Worm (Caenorhabditis elegans) whole organism, early embryonic: ENCODE results near the gene R08A2.1.

Experiments used
- F13C5.2 ChIP-seq: sonication (generic microtip); optimal IDR thresholded peaks from 2 replicates; lab custom pipeline; 2017; ENCODE audit warnings: mild to moderate bottlenecking, missing genetic modification characterization, inconsistent platforms, missing compliant biosample characterization
- aly-1 ChIP-seq: sonication (generic microtip); optimal IDR thresholded peaks from 2 replicates; lab custom pipeline; 2016; ENCODE audit warnings: missing genetic modification characterization, missing compliant biosample characterization
- ama-1 ChIP-seq: fragments of 150-350 bp; optimal IDR thresholded peaks from 2 replicates; lab custom pipeline; 2014
- ceh-36 ChIP-seq: sonication (generic microtip); optimal IDR thresholded peaks from 2 replicates; lab custom pipeline; 2016; ENCODE audit warnings: missing genetic modification characterization, inconsistent platforms, missing compliant biosample characterization
- ets-7 ChIP-seq: sonication (generic microtip); optimal IDR thresholded peaks from 2 replicates; lab custom pipeline; 2016; ENCODE audit warnings: missing genotype, missing genetic modification characterization, missing compliant biosample characterization
- flt-1 ChIP-seq: fragments of 200-800 bp; sonication (Bioruptor generic); IDR thresholded peaks from 2 replicates; pipeline ENCODE4 v1.3.6; 2022; ENCODE audit warnings: missing genetic modification characterization, missing compliant biosample characterization
- hmbx-1 ChIP-seq: sonication (generic microtip); optimal IDR thresholded peaks from 2 replicates; lab custom pipeline; 2016; ENCODE audit warnings: mild to moderate bottlenecking, missing genetic modification characterization, missing compliant biosample characterization
- scrt-1 ChIP-seq: fragments of 200-800 bp; sonication (Bioruptor generic); IDR thresholded peaks from 2 replicates; pipeline ENCODE4 v1.3.6; 2022; ENCODE audit warnings: missing genetic modification characterization, missing compliant biosample characterization
- sea-1 ChIP-seq: fragments of 200-800 bp; sonication (Bioruptor generic); conservative IDR thresholded peaks from 2 replicates; pipeline ENCODE4 v1.3.6; 2022; ENCODE audit warnings: missing genetic modification characterization, missing compliant biosample characterization
- tbx-11 ChIP-seq: fragments of 200-800 bp; sonication (Bioruptor generic); IDR thresholded peaks from 2 replicates; pipeline ENCODE4 v1.3.6; 2022; ENCODE audit warnings: missing genetic modification characterization, missing compliant biosample characterization

ce11 chrV:14695713-14696112, 23.7 kb downstream of the R08A2.1 start:
- no peak for TF ChIP-seq tbx-11 (GFP tag; lab: Robert Waterston, UW)
- TF ChIP-seq aly-1 (tag; lab: Kevin White, UChicago), result no peak
- no peak for TF ChIP-seq hmbx-1
- no peak for TF ChIP-seq flt-1 (GFP tag; lab: Robert Waterston, UW)
- TF ChIP-seq ceh-36 (tag; lab: Kevin White, UChicago), result no peak
- no peak for TF ChIP-seq ama-1
- TF ChIP-seq sea-1 (GFP tag; lab: Robert Waterston, UW), result no peak
- no peak for TF ChIP-seq ets-7 (tag; lab: Kevin White, UChicago)
- TF ChIP-seq F13C5.2, result no peak
- no peak for TF ChIP-seq scrt-1 (GFP tag; lab: Robert Waterston, UW)
